Worm (Caenorhabditis elegans): ENCODE measurements around the gene ugt-67.
A peak's percentile ranks its signal among the peaks of the same experiment; 100 is the strongest.
"Not testable (repeated sequence)": the region's sequence is repeated elsewhere in the genome, so short reads cannot be mapped to it uniquely, and the experiment has no call there.

ugt-67 gene

DNA sequence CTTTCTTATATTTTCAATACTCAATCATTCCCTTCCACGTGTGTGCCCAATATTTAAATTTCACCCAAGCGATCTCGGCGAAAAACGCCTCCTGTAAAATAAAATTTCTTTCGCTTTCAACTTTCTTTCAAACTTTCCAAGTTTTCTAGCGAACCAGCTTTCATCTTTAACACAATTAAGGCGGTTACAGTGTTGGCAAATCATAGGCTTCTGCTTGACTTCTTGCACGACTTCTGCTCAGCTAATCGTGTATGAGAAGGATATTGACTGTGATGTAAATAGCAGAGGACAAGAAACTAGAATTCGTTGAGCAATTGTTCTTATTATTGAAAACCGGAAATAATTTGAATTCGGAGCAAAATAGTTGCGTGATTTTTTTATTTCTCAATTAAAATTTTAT is 9.9 kb upstream of the ugt-67 start:
- no peak for TF ChIP-seq nhr-25 (tag; optimal IDR thresholded peaks at IDR 0.05)
- TF ChIP-seq mml-1 (tag; optimal IDR thresholded peaks at IDR 0.05), result no peak

DNA sequence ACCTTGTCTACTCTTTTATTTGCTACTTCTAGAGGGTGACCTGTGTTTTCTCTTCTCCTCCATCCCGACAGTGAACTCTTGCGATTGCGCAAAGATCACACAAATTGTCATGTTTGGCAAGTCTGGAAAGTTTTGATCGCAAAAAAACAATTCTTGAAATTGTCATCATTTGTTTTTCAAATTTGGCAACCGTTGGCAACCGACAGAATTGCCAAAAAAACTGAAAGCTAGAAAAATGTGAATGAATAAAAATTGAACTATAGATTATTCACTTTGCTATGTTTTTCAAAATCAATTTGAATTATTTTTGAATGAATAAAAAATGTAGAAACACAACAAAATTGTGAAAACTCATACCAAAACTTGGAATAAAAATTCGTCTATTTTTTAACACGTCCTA is 6.2 kb upstream of the ugt-67 start, which contains the start of gene ugt-11:
TSS of gene ugt-11 (minus strand) at position 101 of the 400 bp plus-strand sequence.
- no peak for TF ChIP-seq lin-39 (tag; optimal IDR thresholded peaks at IDR 0.05)
- TF ChIP-seq pha-4 (tag; optimal IDR thresholded peaks at IDR 0.05), result no peak
- no peak for TF ChIP-seq mdl-1 (tag; optimal IDR thresholded peaks at IDR 0.05)
- TF ChIP-seq ceh-9 (tag; optimal IDR thresholded peaks at IDR 0.05), result no peak
- TF ChIP-seq snpc-4 (tag; optimal IDR thresholded peaks at IDR 0.05), result no peak

DNA sequence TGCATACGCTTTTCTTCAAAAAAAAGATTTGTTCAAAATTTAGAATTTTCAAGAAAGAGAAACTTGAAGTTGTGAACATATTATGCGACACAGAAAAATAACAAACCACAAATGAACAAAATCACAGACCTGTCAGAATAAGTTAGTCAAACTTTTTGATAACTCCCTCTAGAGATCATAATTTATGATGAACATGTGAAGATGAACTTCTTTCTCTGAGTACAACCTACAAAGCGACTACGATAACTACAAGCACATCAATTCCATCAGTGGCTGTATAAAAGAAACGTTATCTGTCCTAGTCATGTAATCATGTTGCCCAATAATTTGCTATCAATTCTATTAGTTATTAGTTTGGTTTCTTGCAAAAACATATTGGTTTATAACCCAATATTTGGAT is 5.4 kb upstream of the ugt-67 start, which contains the start of gene ugt-9:
TSS of gene ugt-9 (plus strand) at position 305 of the 400 bp plus-strand sequence.
- peak; percentile 16 for TF ChIP-seq nhr-25 (tag; optimal IDR thresholded peaks at IDR 0.05)
- TF ChIP-seq nhr-76 (tag; optimal IDR thresholded peaks at IDR 0.05), result no peak

DNA sequence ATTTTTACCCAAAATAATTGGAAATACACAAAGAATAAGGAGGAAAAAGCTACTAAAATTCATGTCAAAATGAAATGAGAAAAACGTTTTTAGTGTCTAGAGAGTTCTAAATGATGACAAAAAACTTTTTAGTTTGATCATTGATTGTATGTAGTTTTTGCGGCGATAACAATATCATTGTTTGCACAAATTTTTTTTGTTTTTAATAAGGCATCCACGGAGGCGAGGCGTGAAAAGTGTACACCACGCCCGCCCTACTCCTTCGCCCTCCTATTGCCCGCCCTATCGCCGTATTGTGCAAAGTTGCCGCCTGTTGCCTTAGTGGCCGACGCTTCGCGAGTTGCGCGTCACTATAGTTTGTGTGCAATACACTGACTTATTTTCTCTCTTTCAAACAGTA is 1.2 kb upstream of the ugt-67 start, which contains the start of gene ugt-10:
TSS of gene ugt-10 (minus strand) at position 101 of the 400 bp plus-strand sequence.
- not testable (repeated sequence) for TF ChIP-seq egl-27 (tag; optimal IDR thresholded peaks at IDR 0.05); nfya-1 (tag; optimal IDR thresholded peaks at IDR 0.05; ENCODE audit: insufficient read depth); fkh-2 (tag; optimal IDR thresholded peaks at IDR 0.05)

DNA sequence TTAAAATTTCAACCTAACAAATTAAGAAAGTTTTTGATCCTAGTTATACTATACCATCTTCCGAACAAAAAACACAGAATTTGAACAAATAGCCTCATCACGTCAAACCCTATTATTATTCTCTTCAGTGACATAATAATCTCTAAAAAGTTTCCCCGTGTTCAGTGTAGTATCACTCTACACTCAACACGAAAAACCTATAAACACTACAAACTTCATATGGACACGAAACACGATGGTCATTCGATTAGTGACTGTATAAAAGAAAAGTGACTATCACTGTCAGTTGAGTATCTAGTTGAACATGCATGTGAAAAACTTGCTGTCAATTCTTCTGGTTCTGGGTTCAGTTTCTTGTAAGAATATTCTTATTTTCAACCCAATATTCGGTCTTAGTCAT is 2.5 kb downstream of the ugt-67 start, which contains the start of gene ugt-8:
TSS of gene ugt-8 (plus strand) at position 235 of the 400 bp plus-strand sequence.
- TF ChIP-seq ZK546.5 (tag; optimal IDR thresholded peaks at IDR 0.05) (no peak), mml-1 (tag; optimal IDR thresholded peaks at IDR 0.05) (no peak)

DNA sequence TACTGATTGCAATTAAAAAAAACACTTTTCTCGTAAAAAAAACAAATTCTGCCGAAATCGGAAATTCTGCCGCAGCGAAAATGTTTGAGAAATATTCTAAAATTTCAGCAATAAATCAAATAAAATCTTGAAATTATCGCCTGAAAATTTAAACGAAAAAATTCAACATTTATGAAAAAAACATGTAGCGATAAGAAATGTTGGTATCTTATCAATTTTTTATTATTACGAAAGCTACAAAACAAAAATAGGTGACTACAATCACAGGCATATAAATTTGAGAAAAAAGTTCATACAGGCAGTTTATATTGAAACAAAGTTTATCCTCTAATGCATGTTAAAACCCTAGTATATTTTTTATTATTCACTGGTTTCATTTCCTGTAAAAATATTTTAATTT is 4.8 kb downstream of the ugt-67 start, which contains the start of gene ugt-14:
TSS of gene ugt-14 (plus strand) at position 301 of the 400 bp plus-strand sequence.
- TF ChIP-seq lsy-12 (tag; optimal IDR thresholded peaks at IDR 0.05), result no peak
- TF ChIP-seq nhr-23 (tag; optimal IDR thresholded peaks at IDR 0.05), result no peak
- TF ChIP-seq hmg-11 (tag; optimal IDR thresholded peaks at IDR 0.05), result no peak

DNA sequence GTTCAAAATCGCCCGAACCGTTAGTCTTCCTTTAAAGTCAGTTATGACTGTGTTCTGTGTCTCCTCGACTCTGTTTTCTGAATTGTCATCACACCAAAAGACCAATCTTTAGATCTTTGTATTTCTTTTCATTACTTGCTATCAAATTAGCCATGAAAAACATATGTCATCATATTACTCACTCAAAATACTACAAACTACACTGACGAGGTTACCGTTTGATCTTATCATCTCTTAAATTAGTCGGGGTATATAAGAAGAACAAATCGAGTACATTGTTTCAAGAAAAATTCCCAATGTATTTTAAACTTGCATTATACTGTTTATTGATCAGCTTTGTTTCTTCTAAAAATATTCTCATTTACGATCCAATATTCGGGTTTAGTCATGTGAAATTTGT is 7.4 kb downstream of the ugt-67 start, which contains the start of gene ugt-13:
TSS of gene ugt-13 (plus strand) at position 294 of the 400 bp plus-strand sequence.
- TF ChIP-seq nhr-11 (tag; optimal IDR thresholded peaks at IDR 0.05) (no peak), ama-1 (optimal IDR thresholded peaks at IDR 0.05) (no peak), nhr-67 (tag; optimal IDR thresholded peaks at IDR 0.05) (no peak), fos-1 (tag; optimal IDR thresholded peaks at IDR 0.05) (no peak), nhr-23 (tag; optimal IDR thresholded peaks at IDR 0.05) (peak; percentile 54), elt-1 (tag; optimal IDR thresholded peaks at IDR 0.05) (peak; percentile 9), elt-3 (tag; optimal IDR thresholded peaks at IDR 0.05) (peak in 1 of 3 experiments; percentile 43), skn-1 (tag; optimal IDR thresholded peaks at IDR 0.05) (no peak), hmg-11 (tag; optimal IDR thresholded peaks at IDR 0.05) (no peak), unc-39 (tag; optimal IDR thresholded peaks at IDR 0.05) (no peak), zag-1 (tag; optimal IDR thresholded peaks at IDR 0.05) (no peak), nhr-43 (tag; optimal IDR thresholded peaks at IDR 0.05; ENCODE audit: poor library complexity, severe bottlenecking) (peak; percentile 49), lin-15B (tag; optimal IDR thresholded peaks at IDR 0.05) (no peak), nhr-25 (tag; optimal IDR thresholded peaks at IDR 0.05) (peak; percentile 58), sea-2 (GFP tag; optimal IDR thresholded peaks at IDR 0.05) (no peak)

DNA sequence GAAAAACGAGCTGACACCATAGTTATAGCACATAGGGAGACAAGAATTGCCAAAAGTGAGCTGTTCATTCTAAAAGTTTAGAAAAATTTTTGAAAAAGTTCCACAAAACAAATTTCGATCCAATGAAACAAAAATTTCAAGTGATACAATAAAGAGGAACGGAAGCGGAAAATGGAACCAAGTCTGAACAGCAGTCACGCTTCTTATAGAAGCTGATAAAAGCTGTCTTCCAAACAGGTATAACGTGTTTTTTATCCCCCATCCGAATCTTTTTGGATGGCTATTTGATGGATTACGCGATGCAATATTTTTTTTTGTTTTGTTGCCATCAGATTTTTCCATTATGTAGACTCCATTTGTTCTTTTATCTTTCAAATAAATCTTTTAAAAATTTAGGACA is 11.1 kb downstream of the ugt-67 start, which contains the start of gene H23N18.5:
TSS of gene H23N18.5 (minus strand) at position 69 of the 400 bp plus-strand sequence.
- no peak for TF ChIP-seq zag-1 (tag; optimal IDR thresholded peaks at IDR 0.05)
- no peak for TF ChIP-seq fkh-10 (GFP tag; optimal IDR thresholded peaks at IDR 0.05)
- no peak for TF ChIP-seq lin-39 (tag; optimal IDR thresholded peaks at IDR 0.05)
- no peak for TF ChIP-seq pha-4 (tag; optimal IDR thresholded peaks at IDR 0.05)
- TF ChIP-seq elt-1 (tag; optimal IDR thresholded peaks at IDR 0.05), result peak; percentile 62
- peak; percentile 77 for TF ChIP-seq nhr-43 (tag; optimal IDR thresholded peaks at IDR 0.05; ENCODE audit: poor library complexity, severe bottlenecking)
- no peak for TF ChIP-seq hmg-11 (tag; optimal IDR thresholded peaks at IDR 0.05)
- no peak for TF ChIP-seq nfya-1 (tag; optimal IDR thresholded peaks at IDR 0.05; ENCODE audit: insufficient read depth)
- no peak for TF ChIP-seq ZK546.5 (tag; optimal IDR thresholded peaks at IDR 0.05)
- peak; percentile 30 for TF ChIP-seq nhr-23 (tag; optimal IDR thresholded peaks at IDR 0.05)

Data from whole organism, L3 larva.